Fruit fly (Drosophila melanogaster): ENCODE data around the gene CG6689.

Gene CG6689

dm6 chr3R:11231037-11231436, 11.2 kb upstream of the CG6689 start:
- TF ChIP-seq noc (tag; optimal IDR thresholded peaks at IDR 0.05), result no peak

dm6 chr3R:11230392-11230791, 10.5 kb upstream of the CG6689 start, which contains the start of gene GCC88:
GCC88 (minus strand) TSS chr3R:11230600.
- TF ChIP-seq noc (tag; optimal IDR thresholded peaks at IDR 0.05), result no peak

DNA sequence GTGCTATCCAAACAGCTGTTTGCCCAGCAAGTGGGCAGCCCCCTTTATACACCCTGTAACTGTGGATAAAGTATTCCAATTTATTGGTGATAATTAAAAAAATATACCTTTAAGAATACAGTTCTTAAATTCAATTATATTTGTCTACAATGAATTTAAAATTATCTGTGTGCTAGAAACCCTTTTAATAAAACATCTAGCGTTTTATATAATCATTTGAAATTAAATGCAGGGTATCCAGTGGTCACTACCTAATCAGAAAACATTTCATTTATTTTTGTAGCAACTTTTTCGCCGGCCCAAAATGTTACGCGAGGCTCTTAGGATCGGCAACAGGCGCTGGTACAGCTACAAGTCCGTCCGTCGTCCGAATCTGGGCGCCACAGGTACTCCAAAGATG, 6.6 kb upstream of the CG6689 start, which contains the start of gene CG17726:
Gene CG17726 (plus strand): TSS at position 267 of the 400 bp plus-strand sequence.
- TF ChIP-seq noc (tag; optimal IDR thresholded peaks at IDR 0.05), result peak; percentile 95

DNA sequence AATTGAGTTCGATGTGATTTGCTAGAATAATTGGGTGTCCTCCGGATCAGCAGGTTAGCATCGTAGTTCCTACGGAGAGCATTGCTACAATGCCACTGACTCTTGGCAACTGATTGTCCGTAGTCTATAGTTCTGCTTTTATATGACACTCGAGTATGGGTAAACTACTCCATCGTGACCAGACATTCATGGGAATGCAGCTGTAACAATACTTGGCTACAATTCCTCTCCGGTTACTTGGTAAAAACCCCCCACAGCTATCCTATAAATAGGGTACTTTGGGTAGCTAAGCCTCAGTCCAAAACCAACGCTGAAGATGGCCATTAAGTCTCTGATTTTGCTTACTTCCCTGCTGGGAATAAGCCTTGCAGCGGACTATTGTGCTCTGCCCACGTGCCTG, 5.4 kb upstream of the CG6689 start, which contains the start of gene scpr-C:
Gene scpr-C (plus strand): TSS at position 301 of the 400 bp plus-strand sequence.
- TF ChIP-seq noc (tag; optimal IDR thresholded peaks at IDR 0.05), result no peak

DNA sequence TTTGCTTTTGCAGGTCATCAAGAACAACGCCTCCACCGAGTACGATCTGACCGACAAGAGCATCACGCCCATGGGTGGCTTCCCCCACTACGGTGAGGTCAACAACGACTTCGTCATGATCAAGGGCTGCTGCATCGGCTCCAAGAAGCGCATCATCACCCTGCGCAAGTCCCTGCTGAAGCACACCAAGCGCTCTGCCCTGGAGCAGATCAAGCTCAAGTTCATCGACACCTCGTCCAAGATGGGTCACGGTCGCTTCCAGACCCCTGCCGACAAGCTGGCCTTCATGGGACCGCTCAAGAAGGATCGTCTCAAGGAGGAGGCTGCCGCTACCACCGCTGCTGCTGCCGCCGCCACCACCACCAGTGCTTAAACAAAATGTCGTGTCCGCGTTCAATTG, 4.6 kb upstream of the CG6689 start:
- no peak for TF ChIP-seq noc (tag; optimal IDR thresholded peaks at IDR 0.05)

- no peak for TF ChIP-seq noc (tag; optimal IDR thresholded peaks at IDR 0.05)
These were observed 2.7 kb upstream of the CG6689 start for dm6 chr3R:11222587-11222986.

dm6 chr3R:11221437-11222230, 1.8 kb upstream of the CG6689 start, which contains the start of the genes CG6693 and RpL3:
CG6693 (minus strand) TSS chr3R:11221639.
RpL3 (plus strand) TSS chr3R:11221894.
- TF ChIP-seq noc (tag; optimal IDR thresholded peaks at IDR 0.05), result peak; percentile 55

dm6 chr3R:11216156-11216630, 3.7 kb downstream of the CG6689 start, which contains the start of the genes RpS25 and CG4820:
RpS25 (minus strand) TSS chr3R:11216287.
CG4820 (plus strand) TSS chr3R:11216535.
- TF ChIP-seq noc (tag; optimal IDR thresholded peaks at IDR 0.05), result peak; percentile 69

DNA sequence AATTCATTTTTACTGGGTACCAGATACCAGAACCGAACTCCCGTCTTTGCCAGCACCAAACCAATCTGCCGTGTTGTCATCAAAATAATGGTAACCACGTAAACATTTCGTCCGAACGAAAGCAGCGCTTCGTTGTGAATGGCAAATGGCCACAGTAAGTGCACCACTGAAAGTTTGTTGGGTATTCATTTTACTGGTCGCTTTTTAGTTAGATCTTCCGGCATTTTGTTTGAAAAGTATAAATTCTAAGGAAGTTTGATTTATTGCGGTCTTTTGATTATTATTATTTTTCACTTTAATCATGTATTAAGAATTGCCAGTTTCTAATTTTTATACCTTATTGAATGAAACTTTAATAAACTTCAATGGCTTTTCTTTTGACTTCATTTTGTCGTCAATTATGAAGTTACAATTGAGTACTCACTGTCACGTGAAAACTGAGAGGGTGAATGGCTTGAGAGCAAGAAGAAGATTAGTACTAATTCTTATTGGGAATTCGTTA, 5.4 kb downstream of the CG6689 start, which contains the start of gene ZnT86D:
Gene ZnT86D (minus strand): TSS at position 91 of the 502 bp plus-strand sequence.
- TF ChIP-seq noc (tag; optimal IDR thresholded peaks at IDR 0.05), result peak; percentile 85

DNA sequence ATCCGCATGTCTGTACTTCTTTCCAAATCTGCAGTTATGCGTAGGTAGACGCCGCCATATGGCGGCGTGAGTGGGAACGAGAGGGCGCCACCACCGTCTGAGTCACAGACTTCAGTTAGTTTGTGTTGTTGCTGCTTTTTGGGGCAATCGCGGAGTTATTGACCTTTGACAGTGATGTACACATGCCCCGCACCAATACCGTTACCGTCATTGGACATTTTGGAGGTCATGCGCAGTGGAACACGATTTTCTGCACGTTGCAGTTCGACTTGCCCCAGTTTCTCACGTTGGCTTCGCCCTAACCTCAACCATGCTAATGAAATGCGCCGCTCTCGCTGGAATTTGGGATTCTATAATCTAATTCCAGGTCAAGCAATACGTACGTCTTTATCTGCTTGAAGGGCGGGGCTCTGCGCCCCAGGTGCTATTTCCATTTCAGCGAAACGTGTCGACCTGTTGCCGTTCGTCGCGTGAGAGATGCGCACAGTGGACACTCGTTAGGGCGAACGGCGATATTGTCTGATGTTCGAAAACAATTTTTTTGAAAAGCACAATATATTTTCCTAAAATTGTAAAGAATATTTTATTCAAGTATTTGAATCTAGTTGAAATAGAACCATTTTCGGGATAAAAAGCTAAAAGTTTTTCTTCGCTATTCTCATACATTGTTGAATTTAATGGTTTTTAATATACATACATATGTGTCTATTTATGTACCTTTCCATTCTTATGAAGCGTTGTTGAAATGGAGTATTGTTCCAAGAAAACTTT, 8.4 kb downstream of the CG6689 start:
- TF ChIP-seq noc (tag; optimal IDR thresholded peaks at IDR 0.05), result peak; percentile 68

- TF ChIP-seq noc (tag; optimal IDR thresholded peaks at IDR 0.05), result peak; percentile 63
These were observed 10.0 kb downstream of the CG6689 start, which contains the start of the genes SdhC and Tctp for dm6 chr3R:11209801-11210402. SdhC (minus strand) TSS chr3R:11209849. Tctp (plus strand) TSS chr3R:11210247.

DNA sequence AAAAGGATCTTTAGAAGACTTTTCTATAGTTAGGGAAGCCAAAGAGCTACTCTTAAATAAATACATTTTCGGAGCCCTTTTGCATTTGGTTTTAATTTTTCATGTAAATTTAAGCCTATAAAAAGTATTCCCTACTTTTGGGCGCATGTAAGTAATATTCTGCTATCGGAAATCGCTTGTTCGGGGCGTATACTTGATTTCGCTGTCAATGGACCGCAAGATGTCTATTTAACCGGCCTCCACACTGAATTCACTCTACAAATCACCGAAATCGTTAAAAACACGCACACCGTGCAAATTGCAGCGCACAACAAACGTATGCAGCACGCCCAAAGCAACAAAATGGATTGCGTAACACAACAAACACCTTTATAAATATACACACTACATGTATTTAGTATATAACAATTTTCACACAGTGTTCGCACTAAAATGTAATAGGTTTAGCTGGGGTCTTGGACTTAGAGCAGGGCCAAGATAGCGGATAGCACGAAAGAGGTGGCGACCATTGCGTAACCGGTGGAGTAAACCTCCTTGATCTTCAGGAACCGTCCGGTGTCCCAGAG, 11.0 kb downstream of the CG6689 start:
- TF ChIP-seq noc (tag; optimal IDR thresholded peaks at IDR 0.05), result no peak

- TF ChIP-seq noc (tag; optimal IDR thresholded peaks at IDR 0.05), result peak; percentile 94
These were observed 18.9 kb downstream of the CG6689 start for dm6 chr3R:11200885-11201421.

DNA sequence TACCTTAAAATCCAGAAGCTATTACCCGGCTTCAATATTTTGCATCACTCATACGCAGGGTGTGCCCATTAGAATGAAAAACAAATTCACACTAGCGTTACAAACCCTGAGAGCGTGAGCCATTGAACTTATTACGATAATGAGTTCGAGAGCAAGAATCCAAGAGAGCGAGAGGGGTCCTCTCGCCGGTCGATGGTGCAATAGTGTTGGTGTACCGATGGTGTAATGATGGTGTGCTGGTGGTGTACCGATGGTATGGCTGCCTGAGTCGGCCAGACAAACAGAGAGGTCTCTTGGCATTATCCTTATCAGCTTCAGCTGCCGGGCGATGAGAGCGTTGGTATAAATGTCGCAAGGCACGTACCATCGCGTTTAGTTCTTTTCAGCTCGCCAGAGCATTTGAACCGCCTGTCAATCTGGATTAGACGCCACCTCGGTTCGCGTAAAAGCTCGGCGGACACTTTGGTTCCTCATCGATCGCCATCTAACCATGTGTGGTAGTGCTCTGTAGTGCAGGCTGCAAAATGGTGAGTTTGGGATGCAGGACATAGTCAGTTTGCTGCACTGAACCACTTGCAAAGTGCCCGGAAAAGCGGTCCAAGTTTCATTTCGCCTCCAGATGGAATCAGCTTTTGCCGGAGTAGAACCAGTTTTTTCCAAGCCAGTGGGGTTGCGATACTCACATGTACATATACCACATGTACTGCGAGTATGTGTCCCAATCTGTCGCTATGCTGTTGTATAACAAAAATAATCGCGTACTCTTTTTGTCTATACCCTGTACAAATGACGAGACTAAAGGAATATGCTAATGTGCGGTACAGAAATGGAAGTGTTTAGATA, 19.6 kb downstream of the CG6689 start:
- TF ChIP-seq noc (tag; optimal IDR thresholded peaks at IDR 0.05), result no peak

All from whole organism, larva.